Worm (Caenorhabditis elegans) whole organism, L4 larva: ENCODE measurements around the gene alh-3.
A peak's percentile ranks its signal among the peaks of the same experiment; 100 is the strongest.
"Not testable (repeated sequence)": the region's sequence is repeated elsewhere in the genome, so short reads cannot be mapped to it uniquely, and the experiment has no call there.

Experiments used
- F49E8.2 ChIP-seq: sonication (generic microtip); optimal IDR thresholded peaks from 2 replicates; lab custom pipeline; 2016; ENCODE audit warnings: missing compliant biosample characterization, mild to moderate bottlenecking, missing genetic modification characterization, borderline replicate concordance
- T26A8.4 ChIP-seq: fragments of 200-800 bp; sonication (Bioruptor generic); IDR thresholded peaks from 2 replicates; pipeline ENCODE4 v1.3.6; 2022; ENCODE audit warnings: missing genetic modification characterization, missing compliant biosample characterization
- Y105C5A.15 ChIP-seq: fragments of 200-800 bp; sonication (Bioruptor generic); IDR thresholded peaks from 2 replicates; pipeline ENCODE4 v1.3.6; 2022; ENCODE audit warnings: missing genetic modification characterization, missing compliant biosample characterization
- ces-1 ChIP-seq: fragments of 150-350 bp; sonication (generic microtip); optimal IDR thresholded peaks from 4 replicates; lab custom pipeline; 2014; ENCODE audit warnings: missing biosample characterization, missing genetic modification reagents, missing genetic modification characterization
- ctbp-1 ChIP-seq: fragments of 200-800 bp; sonication (Bioruptor generic); IDR thresholded peaks from 2 replicates; pipeline ENCODE4 v1.3.6; 2022; ENCODE audit warnings: missing genetic modification reagents, missing genetic modification characterization, missing compliant biosample characterization
- daf-12 ChIP-seq: fragments of 150-350 bp; optimal IDR thresholded peaks from 2 replicates; lab custom pipeline; 2014; ENCODE audit warnings: missing biosample characterization, missing genetic modification reagents, missing genetic modification characterization
- daf-16 ChIP-seq, 3 experiments: sonication (generic microtip); optimal IDR thresholded peaks; 2 replicates each; lab custom pipeline; 2016 to 2017; ENCODE audit warnings: missing genetic modification characterization in 3 of 3, missing genetic modification reagents in 3 of 3, mild to moderate bottlenecking in 2 of 3, missing compliant biosample characterization in 2 of 3, missing biosample characterization in 1 of 3, moderate library complexity in 1 of 3
- daf-19 ChIP-seq: fragments of 200-800 bp; sonication (Bioruptor generic); conservative IDR thresholded peaks from 2 replicates; pipeline ENCODE4 v1.3.6; 2022; ENCODE audit warnings: missing genetic modification characterization, missing compliant biosample characterization
- dmd-6 ChIP-seq: fragments of 200-800 bp; sonication (Bioruptor generic); IDR thresholded peaks from 2 replicates; pipeline ENCODE4 v1.3.6; 2022; ENCODE audit warnings: missing genetic modification reagents, missing genetic modification characterization, missing compliant biosample characterization
- duxl-1 ChIP-seq: sonication (generic microtip); optimal IDR thresholded peaks from 2 replicates; lab custom pipeline; 2016; ENCODE audit warnings: mild to moderate bottlenecking, missing genetic modification characterization, moderate library complexity, missing compliant biosample characterization; ENCODE audit not compliant: poor library complexity
- dve-1 ChIP-seq: sonication (generic microtip); optimal IDR thresholded peaks from 2 replicates; lab custom pipeline; 2017; ENCODE audit warnings: antibody characterized with exemption, mild to moderate bottlenecking, missing genetic modification characterization, missing compliant biosample characterization; ENCODE audit not compliant: insufficient read depth
- gei-8 ChIP-seq: fragments of 200-800 bp; sonication (Bioruptor generic); optimal IDR thresholded peaks from 2 replicates; lab custom pipeline; 2018; ENCODE audit warnings: mild to moderate bottlenecking, missing genetic modification characterization, missing compliant biosample characterization
- lin-13 ChIP-seq: fragments of 150-350 bp; optimal IDR thresholded peaks from 2 replicates; lab custom pipeline; 2014; ENCODE audit warnings: missing biosample characterization, missing genetic modification reagents, missing genetic modification characterization
- mdl-1 ChIP-seq, 2 experiments: fragments of 150-350 bp in 1 of 2; sonication (generic microtip) in 1 of 2; optimal IDR thresholded peaks; 2 replicates each; lab custom pipeline; 2014 to 2017; ENCODE audit warnings: missing biosample characterization in 2 of 2, missing genetic modification characterization in 2 of 2
- mep-1 ChIP-seq: fragments of 150-350 bp; sonication (generic microtip); optimal IDR thresholded peaks from 3 replicates; lab custom pipeline; 2014; ENCODE audit warnings: missing biosample characterization, missing genetic modification characterization
- nhr-102 ChIP-seq: sonication (generic microtip); optimal IDR thresholded peaks from 2 replicates; lab custom pipeline; 2016; ENCODE audit warnings: mild to moderate bottlenecking, missing genetic modification characterization, moderate library complexity, missing compliant biosample characterization
- nhr-25 ChIP-seq: sonication (generic microtip); optimal IDR thresholded peaks from 2 replicates; lab custom pipeline; 2017; ENCODE audit warnings: missing genetic modification characterization, mild to moderate bottlenecking, missing compliant biosample characterization, antibody characterized with exemption, moderate library complexity, borderline replicate concordance; ENCODE audit not compliant: insufficient read depth
- nhr-41 ChIP-seq: fragments of 200-800 bp; sonication (Bioruptor generic); IDR thresholded peaks from 2 replicates; pipeline ENCODE4 v1.3.6; 2022; ENCODE audit warnings: missing genetic modification reagents, missing genetic modification characterization, missing compliant biosample characterization
- pha-4 ChIP-seq, 2 experiments: fragments of 150-350 bp in 1 of 2; fragments of 200-800 bp in 1 of 2; sonication (Bioruptor generic) in 1 of 2; IDR thresholded peaks in 1 of 2; optimal IDR thresholded peaks in 1 of 2; 2 replicates each; pipeline versions ENCODE4 v1.3.6 to Lab custom; 2014 to 2022; ENCODE audit warnings: missing genetic modification characterization in 2 of 2, missing genetic modification reagents in 2 of 2, missing biosample characterization in 1 of 2, missing compliant biosample characterization in 1 of 2
- php-3 ChIP-seq: fragments of 200-800 bp; sonication (Bioruptor generic); IDR thresholded peaks from 2 replicates; pipeline ENCODE4 v1.3.6; 2022; ENCODE audit warnings: missing genetic modification reagents, missing genetic modification characterization, missing compliant biosample characterization
- snpc-1.2 ChIP-seq: fragments of 200-800 bp; sonication (Bioruptor generic); IDR thresholded peaks from 2 replicates; pipeline ENCODE4 v1.3.6; 2022; ENCODE audit warnings: missing genetic modification reagents, missing genetic modification characterization, missing compliant biosample characterization
- spr-3 ChIP-seq: fragments of 200-800 bp; sonication (Bioruptor generic); optimal IDR thresholded peaks from 2 replicates; lab custom pipeline; 2018; ENCODE audit warnings: mild to moderate bottlenecking, missing genetic modification characterization, missing compliant biosample characterization
- unc-130 ChIP-seq: sonication (generic microtip); optimal IDR thresholded peaks from 2 replicates; lab custom pipeline; 2016; ENCODE audit warnings: missing genetic modification reagents, missing genetic modification characterization, missing compliant biosample characterization
- unc-39 ChIP-seq: sonication (generic microtip); optimal IDR thresholded peaks from 2 replicates; lab custom pipeline; 2017; ENCODE audit warnings: missing biosample characterization, missing genetic modification characterization
- vab-7 ChIP-seq: fragments of 200-800 bp; sonication (Bioruptor generic); IDR thresholded peaks from 2 replicates; pipeline ENCODE4 v1.3.6; 2022; ENCODE audit warnings: missing genetic modification reagents, missing genetic modification characterization, missing compliant biosample characterization
- zip-2 ChIP-seq: fragments of 150-350 bp; optimal IDR thresholded peaks from 2 replicates; lab custom pipeline; 2014; ENCODE audit warnings: missing biosample characterization, missing genetic modification characterization
- ztf-11 ChIP-seq: fragments of 150-350 bp; optimal IDR thresholded peaks from 2 replicates; lab custom pipeline; 2014; ENCODE audit warnings: missing biosample characterization, missing genetic modification characterization
- ztf-7 ChIP-seq: fragments of 150-350 bp; optimal IDR thresholded peaks from 2 replicates; lab custom pipeline; 2014; ENCODE audit warnings: missing biosample characterization, missing genetic modification characterization

The alh-3 gene

DNA sequence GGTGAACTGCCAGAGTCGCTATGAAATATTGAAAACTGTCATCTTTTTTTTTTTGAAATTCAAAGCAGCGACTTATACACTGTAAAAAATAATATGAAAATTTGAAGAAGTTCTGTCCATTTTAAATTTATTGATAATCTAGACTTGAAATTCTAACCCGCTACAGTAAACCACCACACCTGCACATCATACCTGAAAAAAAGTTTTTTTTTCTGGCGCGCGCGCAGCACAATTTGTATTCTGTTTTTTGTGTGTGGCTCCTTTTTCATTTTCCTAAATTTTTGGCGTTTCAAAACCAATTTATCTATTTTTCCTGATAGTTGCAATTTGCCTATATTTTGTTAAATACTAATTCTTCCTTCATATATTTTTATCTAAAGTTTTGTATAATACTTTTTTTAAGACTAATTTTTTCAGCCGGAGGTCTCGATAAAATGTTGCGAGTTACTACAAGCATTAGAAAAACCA is 36.8 kb upstream of the alh-3 start, which contains the start of gene cyb-2.1:
Gene cyb-2.1, plus strand, starts transcription at position 418 of the 468 bp plus-strand sequence.
- TF ChIP-seq unc-130 (GFP tag; lab: Kevin White, UChicago) (peak; percentile 7), Y105C5A.15 (no peak)

DNA sequence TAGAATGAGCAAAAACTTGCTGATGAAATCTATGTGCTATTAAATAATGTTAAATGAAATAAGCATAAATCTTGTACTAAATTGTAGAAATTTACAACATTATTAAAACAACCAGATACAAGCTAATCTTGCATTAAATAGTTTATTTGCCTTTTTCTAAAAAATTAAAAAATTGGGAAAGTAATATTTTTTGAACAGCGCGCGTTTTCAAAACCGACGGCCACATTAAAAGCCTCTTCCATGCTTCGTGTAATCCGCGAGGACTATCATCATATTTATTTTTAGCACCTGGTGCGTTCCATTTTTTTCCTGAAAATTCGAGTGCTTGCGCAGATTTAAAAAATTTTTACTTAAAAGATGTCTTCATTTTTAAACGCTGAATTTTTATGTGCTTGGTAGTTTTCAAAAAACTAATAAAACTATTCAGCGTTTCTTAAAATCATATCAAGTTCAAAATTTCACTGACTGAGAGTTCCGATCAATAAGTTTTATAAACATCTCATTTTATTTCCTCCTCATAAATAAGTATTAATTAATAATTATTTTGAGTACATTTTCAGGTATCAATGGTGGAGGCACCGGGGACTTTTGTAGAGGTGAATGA is 35.0 kb upstream of the alh-3 start, which contains the start of gene Y43E12A.3:
Gene Y43E12A.3, plus strand, starts transcription at position 554 of the 604 bp plus-strand sequence.
- TF ChIP-seq F49E8.2 (tag; lab: Kevin White, UChicago); lin-13; pha-4 (GFP tag; IDR thresholded peaks at IDR 0.05; lab: Robert Waterston, UW); pha-4 (tag; optimal IDR thresholded peaks at IDR 0.05; lab: Kevin White, UChicago): not testable (repeated sequence)

DNA sequence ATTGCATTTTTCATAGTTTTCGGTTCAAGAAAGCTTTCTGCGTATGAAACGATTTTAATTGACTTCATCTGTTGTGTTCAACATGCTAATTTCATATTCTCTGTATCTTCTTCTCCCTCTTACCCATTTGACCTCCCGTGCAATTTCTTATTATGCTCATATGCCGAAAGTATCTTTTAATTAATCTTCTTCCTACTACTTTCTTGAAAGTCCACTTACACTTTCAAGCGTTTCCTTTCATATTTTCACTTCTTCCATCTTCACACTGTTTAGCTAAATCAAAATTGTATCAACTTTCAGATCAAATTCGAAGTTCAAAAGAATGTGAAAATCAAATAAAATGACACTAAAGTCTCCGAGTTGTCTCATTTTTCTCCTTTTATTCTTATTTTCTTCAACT is 31.7 kb upstream of the alh-3 start, which contains the start of gene F13H10.5:
Gene F13H10.5, plus strand, starts transcription at position 301 of the 400 bp plus-strand sequence.
- TF ChIP-seq ctbp-1 (GFP tag; lab: Robert Waterston, UW) (no peak), nhr-25 (no peak)
- TF ChIP-seq, all 104 proteins: peak for 0

DNA sequence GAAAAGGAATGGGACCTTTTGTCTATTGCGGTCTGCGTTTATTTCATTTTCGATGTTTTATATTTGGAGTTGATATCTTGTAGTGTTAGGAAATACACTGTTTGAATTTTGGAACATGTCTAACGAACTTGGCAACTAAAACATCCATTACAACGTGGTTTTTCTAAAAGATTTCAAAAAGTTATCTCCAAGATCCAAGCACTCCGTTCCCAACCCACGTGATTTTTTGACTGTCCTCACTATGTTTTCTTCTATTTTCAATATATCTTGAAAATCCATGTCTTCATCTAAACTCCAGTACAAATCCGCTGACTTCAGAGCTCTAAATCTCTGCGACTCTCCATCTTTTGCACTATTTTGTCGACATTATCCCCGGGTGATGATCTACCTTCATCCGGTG is 20.8 kb upstream of the alh-3 start, which contains the start of gene F13H10.9:
Gene F13H10.9, plus strand, starts transcription at position 301 of the 400 bp plus-strand sequence.
- TF ChIP-seq vab-7 (GFP tag; lab: Robert Waterston, UW) (no peak), duxl-1 (tag; lab: Kevin White, UChicago) (no peak), ztf-7 (tag; lab: Kevin White, UChicago) (no peak), daf-12 (tag; lab: Kevin White, UChicago) (no peak), ztf-11 (tag; lab: Kevin White, UChicago) (no peak), snpc-1.2 (GFP tag; lab: Robert Waterston, UW) (no peak), spr-3 (GFP tag; lab: Kevin White, UChicago) (no peak), gei-8 (GFP tag; lab: Kevin White, UChicago) (no peak), dmd-6 (GFP tag; lab: Robert Waterston, UW) (no peak)

DNA sequence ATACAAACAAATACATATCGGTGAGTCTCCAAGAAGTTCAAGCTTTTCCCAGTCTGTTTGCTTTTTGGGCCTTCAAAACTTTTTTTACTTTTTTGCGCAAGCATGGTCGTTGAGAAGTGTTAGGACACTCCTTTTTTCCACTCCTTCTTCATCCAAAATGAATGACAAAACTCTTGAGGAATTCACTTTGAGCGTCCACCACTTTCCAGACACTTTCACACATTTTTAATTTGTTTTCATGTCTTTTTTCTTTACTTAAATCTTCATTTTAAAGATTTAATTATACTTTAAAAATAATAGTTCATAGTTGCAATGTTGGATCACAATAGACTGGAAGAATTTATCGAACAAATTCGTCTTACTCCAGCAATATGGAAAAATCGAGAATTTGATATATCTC is 18.1 kb upstream of the alh-3 start, which contains the start of gene F13H10.1:
Gene F13H10.1, plus strand, starts transcription at position 301 of the 400 bp plus-strand sequence.
- TF ChIP-seq T26A8.4 (GFP tag; lab: Robert Waterston, UW): no peak
- no peak for TF ChIP-seq nhr-102 (tag; lab: Kevin White, UChicago)
- no peak for TF ChIP-seq daf-19
- TF ChIP-seq zip-2 (tag; lab: Kevin White, UChicago): no peak
- no peak for TF ChIP-seq mdl-1 (tag; optimal IDR thresholded peaks at IDR 0.05; lab: Kevin White, UChicago)
- TF ChIP-seq php-3 (GFP tag; lab: Robert Waterston, UW): no peak
- TF ChIP-seq unc-39 (tag; lab: Kevin White, UChicago): no peak
- no peak for TF ChIP-seq daf-16 (GFP tag; optimal IDR thresholded peaks at IDR 0.05; lab: Kevin White, UChicago)
- TF ChIP-seq daf-16 (tag; optimal IDR thresholded peaks at IDR 0.05; lab: Kevin White, UChicago): no peak
- TF ChIP-seq F49E8.2 (tag; lab: Kevin White, UChicago): no peak
- TF ChIP-seq mep-1 (tag; lab: Kevin White, UChicago): no peak
- TF ChIP-seq ces-1 (GFP tag; lab: Kevin White, UChicago): no peak
- no peak for TF ChIP-seq nhr-41
- no peak for TF ChIP-seq dve-1
- TF ChIP-seq unc-130 (GFP tag; lab: Kevin White, UChicago): no peak
